Fruit fly (Drosophila melanogaster): ENCODE results near the gene Nep2.

- no peak for TF ChIP-seq Hr4 (GFP tag; optimal IDR thresholded peaks at IDR 0.05)
- no peak for TF ChIP-seq dsx (GFP tag; optimal IDR thresholded peaks at IDR 0.05; ENCODE audit: poor library complexity, severe bottlenecking)
- TF ChIP-seq Sox15 (GFP tag; optimal IDR thresholded peaks at IDR 0.05) = no peak
- TF ChIP-seq Blimp-1 (GFP tag; optimal IDR thresholded peaks at IDR 0.05) = no peak
- TF ChIP-seq cyc (GFP tag; optimal IDR thresholded peaks at IDR 0.05) = no peak
- TF ChIP-seq Sox102F (GFP tag; optimal IDR thresholded peaks at IDR 0.05) = no peak
These were observed 53.3 kb downstream of the Nep2 start for dm6 chr3R:4678362-4678761.

Data from whole organism, prepupa.